Worm (Caenorhabditis elegans): ENCODE data around the gene gfi-1.

The gfi-1 gene

DNA sequence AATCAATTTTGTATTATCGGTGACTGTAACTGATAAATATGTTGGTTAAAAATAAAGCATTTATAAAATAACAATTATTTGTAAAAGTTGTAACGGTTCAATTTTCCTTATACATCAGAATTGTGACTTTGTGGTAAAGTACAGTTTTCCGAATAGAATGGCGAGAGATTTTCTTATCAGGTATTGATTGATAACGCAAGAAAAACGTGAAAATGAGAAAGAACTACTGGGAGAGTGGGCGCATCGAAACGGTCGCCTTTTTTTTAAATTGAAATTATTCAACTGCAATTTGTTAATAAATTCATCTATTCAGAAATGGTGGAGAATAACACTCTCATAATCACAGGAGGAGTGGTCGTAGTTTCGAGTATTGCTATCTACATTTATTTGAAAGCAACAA, 36.6 kb upstream of the gfi-1 start, which contains the start of gene hpo-19:
hpo-19 (plus strand) TSS at position 314 of the 400 bp plus-strand sequence.
- TF ChIP-seq fkh-8 (tag; optimal IDR thresholded peaks at IDR 0.05) (no peak), elt-2 (tag; optimal IDR thresholded peaks at IDR 0.05) (peak; percentile 19)

DNA sequence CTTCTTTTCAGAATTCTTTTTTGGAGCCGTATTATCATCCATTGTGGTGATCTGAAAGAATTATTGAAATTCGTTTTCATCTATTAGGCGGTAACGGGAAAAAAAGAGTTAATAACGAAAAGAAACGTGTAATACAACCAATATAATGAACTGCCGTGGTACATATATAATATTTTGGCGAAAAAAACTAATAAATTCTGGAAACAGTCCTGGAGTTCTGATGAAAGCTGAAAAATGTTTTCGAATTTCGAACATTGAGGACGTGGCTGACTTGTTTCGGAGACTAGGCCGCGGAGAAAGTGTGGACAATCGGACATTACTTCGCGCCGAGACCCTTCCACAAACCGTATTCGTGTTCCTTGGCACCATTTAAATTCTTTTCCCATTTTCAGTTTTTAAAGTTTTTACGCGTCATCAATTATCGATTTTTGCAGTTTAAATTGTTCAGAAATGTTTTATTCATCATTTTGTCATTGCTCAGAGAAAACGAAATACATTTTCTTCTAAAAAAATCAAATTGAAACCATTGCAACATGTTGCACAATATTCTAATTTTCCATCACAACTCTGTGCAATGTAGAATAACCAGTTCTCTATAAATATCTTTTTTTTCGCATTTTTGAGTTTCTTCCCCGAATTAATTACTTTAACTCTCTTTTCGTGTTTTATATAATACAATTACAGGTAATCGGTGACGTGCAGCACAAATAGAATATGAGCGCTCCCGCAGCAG, 33.9 kb upstream of the gfi-1 start, which contains the start of the genes gad-1 and erfa-1:
gad-1 (minus strand) TSS at position 51 of the 733 bp plus-strand sequence.
erfa-1 (plus strand) TSS at position 683 of the 733 bp plus-strand sequence.
- TF ChIP-seq nhr-20 (tag; optimal IDR thresholded peaks at IDR 0.05) (peak; percentile 68), egl-27 (tag; optimal IDR thresholded peaks at IDR 0.05) (no peak), ceh-88 (GFP tag; IDR thresholded peaks at IDR 0.05) (no peak), nhr-19 (GFP tag; conservative IDR thresholded peaks at IDR 0.05) (peak; percentile 43; the same call in 1 of the 2 replicates), nhr-85 (tag) (peak; percentile 74), ceh-90 (tag; optimal IDR thresholded peaks at IDR 0.05) (peak; percentile 76), swsn-7 (tag; optimal IDR thresholded peaks at IDR 0.05) (peak; percentile 36), nhr-47 (tag; optimal IDR thresholded peaks at IDR 0.05) (peak; percentile 63), lir-3 (tag; optimal IDR thresholded peaks at IDR 0.05; ENCODE audit: poor library complexity) (peak; percentile 69), rnt-1 (tag; optimal IDR thresholded peaks at IDR 0.05) (peak; percentile 87), dpl-1 (GFP tag; optimal IDR thresholded peaks at IDR 0.05) (peak; percentile 61 to 71 (median 62)), lin-14 (GFP tag; optimal IDR thresholded peaks at IDR 0.05) (peak; percentile 69), isw-1 (GFP tag; IDR thresholded peaks at IDR 0.05) (peak; percentile 41), nhr-12 (tag; optimal IDR thresholded peaks at IDR 0.05) (no peak), F16B12.6 (tag; optimal IDR thresholded peaks at IDR 0.05) (peak; percentile 56), pqm-1 (tag; optimal IDR thresholded peaks at IDR 0.05) (no peak), fkh-4 (tag; optimal IDR thresholded peaks at IDR 0.05; ENCODE audit: borderline replicate concordance) (no peak), fkh-8 (tag; optimal IDR thresholded peaks at IDR 0.05) (peak; percentile 44), ceh-63 (GFP tag; optimal IDR thresholded peaks at IDR 0.05) (no peak), unc-98 (GFP tag; IDR thresholded peaks at IDR 0.05) (no peak), unc-130 (tag; optimal IDR thresholded peaks at IDR 0.05) (peak; percentile 66), mab-9 (GFP tag; IDR thresholded peaks at IDR 0.05) (no peak), efl-1 (optimal IDR thresholded peaks at IDR 0.05) (peak; percentile 67 to 78), efl-1 (GFP tag; optimal IDR thresholded peaks at IDR 0.05 in 1 of 2) (peak; percentile 67 to 82), lin-15B (tag; optimal IDR thresholded peaks at IDR 0.05) (peak; percentile 89), zag-1 (tag; optimal IDR thresholded peaks at IDR 0.05) (no peak), tbx-2 (tag; optimal IDR thresholded peaks at IDR 0.05) (peak; percentile 58), mdl-1 (tag; optimal IDR thresholded peaks at IDR 0.05) (peak in 1 of 2 experiments; percentile 32), irx-1 (tag; optimal IDR thresholded peaks at IDR 0.05) (peak; percentile 29), nhr-11 (tag; optimal IDR thresholded peaks at IDR 0.05) (no peak), mef-2 (tag; optimal IDR thresholded peaks at IDR 0.05) (no peak), blmp-1 (tag; optimal IDR thresholded peaks at IDR 0.05) (peak; percentile 47), ceh-8 (GFP tag; optimal IDR thresholded peaks at IDR 0.05) (no peak), mep-1 (tag; optimal IDR thresholded peaks at IDR 0.05) (peak; percentile 70), sup-37 (GFP tag; optimal IDR thresholded peaks at IDR 0.05) (no peak), elt-3 (tag; optimal IDR thresholded peaks at IDR 0.05) (peak in 1 of 6 experiments; percentile 36), lin-35 (GFP tag; optimal IDR thresholded peaks at IDR 0.05) (peak; percentile 74 to 82), skn-1 (tag; optimal IDR thresholded peaks at IDR 0.05) (peak; percentile 66), nhr-237 (tag; optimal IDR thresholded peaks at IDR 0.05) (no peak), unc-62 (GFP tag; optimal IDR thresholded peaks at IDR 0.05) (no peak), nhr-90 (tag; optimal IDR thresholded peaks at IDR 0.05; ENCODE audit: poor library complexity) (peak; percentile 6), C16A3.4 (tag; optimal IDR thresholded peaks at IDR 0.05) (peak; percentile 72), ceh-82 (tag; optimal IDR thresholded peaks at IDR 0.05) (peak in 1 of 3 experiments; percentile 80), snu-23 (GFP tag; optimal IDR thresholded peaks at IDR 0.05) (peak; percentile 68), nhr-77 (tag; optimal IDR thresholded peaks at IDR 0.05) (no peak), unc-86 (tag; optimal IDR thresholded peaks at IDR 0.05) (peak; percentile 16), ztf-11 (tag; optimal IDR thresholded peaks at IDR 0.05) (peak in 1 of 2 experiments; percentile 30), lsy-2 (tag; optimal IDR thresholded peaks at IDR 0.05) (peak; percentile 68 to 95)

Data from whole organism, L1 larva.